Worm (Caenorhabditis elegans) whole organism, L3 larva: ENCODE measurements around the gene F10C1.1.

Experiments
- R02D3.7 ChIP-seq: fragments of 150-350 bp; optimal IDR thresholded peaks from 2 replicates; lab custom pipeline; 2014; ENCODE audit warnings: missing biosample characterization, missing genetic modification characterization
- ceh-16 ChIP-seq: sonication (generic microtip); optimal IDR thresholded peaks from 2 replicates; lab custom pipeline; 2017; ENCODE audit warnings: missing biosample characterization, missing genetic modification characterization
- ceh-82 ChIP-seq: fragments of 150-350 bp; optimal IDR thresholded peaks from 2 replicates; lab custom pipeline; 2014; ENCODE audit warnings: missing biosample characterization, missing genetic modification characterization
- elt-1 ChIP-seq: fragments of 150-350 bp; optimal IDR thresholded peaks from 2 replicates; lab custom pipeline; 2014; ENCODE audit warnings: missing biosample characterization, missing genetic modification characterization
- lin-39 ChIP-seq: fragments of 150-350 bp; optimal IDR thresholded peaks from 2 replicates; lab custom pipeline; 2018; ENCODE audit warnings: missing biosample characterization, missing genetic modification reagents, missing genetic modification characterization
- mdl-1 ChIP-seq: fragments of 150-350 bp; optimal IDR thresholded peaks from 2 replicates; lab custom pipeline; 2014; ENCODE audit warnings: missing biosample characterization, missing genetic modification characterization
- nhr-11 ChIP-seq: fragments of 150-350 bp; optimal IDR thresholded peaks from 2 replicates; lab custom pipeline; 2014; ENCODE audit warnings: missing biosample characterization, missing genetic modification characterization
- nhr-77 ChIP-seq: fragments of 150-350 bp; optimal IDR thresholded peaks from 2 replicates; lab custom pipeline; 2014; ENCODE audit warnings: missing biosample characterization, missing genetic modification characterization
- pha-4 ChIP-seq: fragments of 150-350 bp; optimal IDR thresholded peaks from 2 replicates; lab custom pipeline; 2014; ENCODE audit warnings: missing biosample characterization, missing genetic modification reagents, missing genetic modification characterization
- pqm-1 ChIP-seq: fragments of 150-350 bp; optimal IDR thresholded peaks from 2 replicates; lab custom pipeline; 2017; ENCODE audit warnings: missing biosample characterization, missing genetic modification characterization, inconsistent platforms

ce11 chrII:5744342-5744741 lies 29.7 kb upstream of the F10C1.1 start:
- TF ChIP-seq elt-1 (tag; lab: Kevin White, UChicago) (no peak), R02D3.7 (tag; lab: Kevin White, UChicago) (no peak), lin-39 (tag; lab: Kevin White, UChicago) (no peak), ceh-82 (tag; lab: Kevin White, UChicago) (no peak), mdl-1 (tag; lab: Kevin White, UChicago) (no peak), nhr-11 (no peak), nhr-77 (tag; lab: Kevin White, UChicago) (no peak), pha-4 (tag; lab: Kevin White, UChicago) (no peak), pqm-1 (tag; lab: Kevin White, UChicago) (peak; percentile 16), ceh-16 (tag; lab: Kevin White, UChicago) (no peak)
